Fruit fly (Drosophila melanogaster) whole organism, prepupa: ENCODE data around the gene Bace.

ENCODE experiments used
- CG16779 ChIP-seq: fragments of 200-800 bp; sonication (Bioruptor generic); optimal IDR thresholded peaks from 3 replicates; lab custom pipeline; 2017; ENCODE audit warnings: missing biosample characterization, mild to moderate bottlenecking, missing genetic modification characterization
- CG6854 ChIP-seq: fragments of 200-800 bp; sonication (Bioruptor generic); optimal IDR thresholded peaks from 2 replicates; lab custom pipeline; 2017; ENCODE audit warnings: missing biosample characterization, mild to moderate bottlenecking, missing genetic modification characterization
- Gug ChIP-seq: fragments of 200-800 bp; sonication (Bioruptor generic); IDR thresholded peaks from 2 replicates; pipeline ENCODE4 v1.3.6; 2022; ENCODE audit warnings: missing biosample characterization, missing genetic modification characterization
- topi ChIP-seq: fragments of 200-800 bp; sonication (Bioruptor generic); optimal IDR thresholded peaks from 3 replicates; lab custom pipeline; 2016; ENCODE audit warnings: missing biosample characterization, missing genetic modification characterization

dm6 chr2L:8468929-8469681 is 27.0 kb downstream of the Bace start:
- TF ChIP-seq CG16779 (tag; lab: Kevin White, UChicago): no peak
- TF ChIP-seq topi (GFP tag; lab: Kevin White, UChicago): peak; percentile 47
- TF ChIP-seq CG6854 (GFP tag; lab: Kevin White, UChicago): no peak
- no peak for TF ChIP-seq Gug (GFP tag; lab: Robert Waterston, UW)
